Worm (Caenorhabditis elegans): ENCODE data around the gene cogc-2.

Gene cogc-2

ce11 chrIV:6997918-6998317 is 41.5 kb downstream of the cogc-2 start:
- TF ChIP-seq ceh-31 (tag; optimal IDR thresholded peaks at IDR 0.05) (no peak), ceh-9 (tag; optimal IDR thresholded peaks at IDR 0.05) (no peak), tbx-2 (tag; optimal IDR thresholded peaks at IDR 0.05) (no peak), Y22D7AL.16 (tag; optimal IDR thresholded peaks at IDR 0.05) (no peak), T23F11.4 (GFP tag; optimal IDR thresholded peaks at IDR 0.05) (no peak), dmd-4 (tag; optimal IDR thresholded peaks at IDR 0.05; ENCODE audit: borderline replicate concordance) (no peak), rnt-1 (tag; optimal IDR thresholded peaks at IDR 0.05) (no peak), nhr-11 (tag; optimal IDR thresholded peaks at IDR 0.05) (no peak), gmeb-2 (tag; optimal IDR thresholded peaks at IDR 0.05) (no peak), sdc-2 (tag; optimal IDR thresholded peaks at IDR 0.05) (no peak), ceh-14 (tag; optimal IDR thresholded peaks at IDR 0.05) (no peak), ceh-24 (tag; optimal IDR thresholded peaks at IDR 0.05) (no peak), F13H6.1 (tag; optimal IDR thresholded peaks at IDR 0.05) (no peak), ceh-2 (tag; optimal IDR thresholded peaks at IDR 0.05) (no peak), ztf-16 (tag; optimal IDR thresholded peaks at IDR 0.05) (no peak), pat-9 (tag; optimal IDR thresholded peaks at IDR 0.05) (no peak)

DNA sequence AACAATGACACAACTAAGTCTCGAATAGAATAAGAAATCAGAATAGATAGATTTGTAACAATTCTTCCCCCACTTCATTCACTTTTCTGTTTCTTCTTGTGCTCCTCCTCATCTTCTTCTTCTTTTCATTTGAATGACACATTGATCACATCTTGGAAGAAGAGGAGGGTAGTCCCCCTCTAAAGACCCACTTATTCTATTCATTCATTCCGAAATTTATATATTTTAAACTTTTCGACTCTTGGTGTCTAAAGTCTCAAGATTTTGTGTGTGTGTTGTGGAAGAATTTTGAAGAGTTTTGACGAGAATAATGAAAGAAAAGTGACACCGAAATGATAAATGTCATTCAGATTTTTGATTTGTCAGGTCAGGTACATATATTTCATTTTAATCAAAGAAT is 48.3 kb downstream of the cogc-2 start:
- TF ChIP-seq unc-55 (GFP tag; optimal IDR thresholded peaks at IDR 0.05) (peak; percentile 74), ceh-31 (tag; optimal IDR thresholded peaks at IDR 0.05) (no peak)
